Fruit fly (Drosophila melanogaster) whole organism, embryonic: ENCODE results near the gene SrpRbeta.

Experiments used
- Aef1 ChIP-seq: fragments of 200-800 bp; sonication (Bioruptor generic); IDR thresholded peaks from 3 replicates; pipeline ENCODE4 v1.3.6; 2022; ENCODE audit warnings: missing biosample characterization, missing genetic modification characterization
- Atf-2 ChIP-seq: fragments of 200-800 bp; sonication (Bioruptor generic); optimal IDR thresholded peaks from 2 replicates; lab custom pipeline; 2016; ENCODE audit warnings: missing biosample characterization, missing genetic modification characterization
- BEAF-32 ChIP-seq: fragments of 200-800 bp; sonication (Bioruptor generic); optimal IDR thresholded peaks from 3 replicates; lab custom pipeline; 2017; ENCODE audit warnings: missing biosample characterization, missing genetic modification characterization, mild to moderate bottlenecking, moderate library complexity, missing genetic modification reagents
- CG10959 ChIP-seq: fragments of 200-800 bp; sonication (Bioruptor generic); IDR thresholded peaks from 2 replicates; pipeline ENCODE4 v1.3.6; 2022; ENCODE audit warnings: missing biosample characterization, missing genetic modification characterization
- CG11398 ChIP-seq: fragments of 200-800 bp; sonication (Bioruptor generic); optimal IDR thresholded peaks from 2 replicates; lab custom pipeline; 2016; ENCODE audit warnings: missing biosample characterization, missing genetic modification characterization
- CG11560 ChIP-seq: fragments of 200-800 bp; sonication (Bioruptor generic); IDR thresholded peaks from 3 replicates; pipeline ENCODE4 v1.3.6; 2022; ENCODE audit warnings: missing biosample characterization, missing genetic modification characterization
- CG13123 ChIP-seq: fragments of 200-800 bp; sonication (Bioruptor generic); optimal IDR thresholded peaks from 2 replicates; lab custom pipeline; 2016; ENCODE audit warnings: missing biosample characterization, missing genetic modification characterization
- CG13894 ChIP-seq: fragments of 200-800 bp; sonication (Bioruptor generic); optimal IDR thresholded peaks from 3 replicates; lab custom pipeline; 2018; ENCODE audit warnings: missing biosample characterization, mild to moderate bottlenecking, missing genetic modification characterization, moderate library complexity
- CG1603 ChIP-seq: fragments of 200-800 bp; sonication (Bioruptor generic); optimal IDR thresholded peaks from 2 replicates; lab custom pipeline; 2019; ENCODE audit warnings: missing biosample characterization, mild to moderate bottlenecking, missing genetic modification characterization, moderate library complexity
- CG16813 ChIP-seq: fragments of 200-800 bp; sonication (Bioruptor generic); IDR thresholded peaks from 3 replicates; pipeline ENCODE4 v1.3.6; 2022; ENCODE audit warnings: missing biosample characterization, missing genetic modification characterization; ENCODE audit not compliant: partially characterized antibody
- CG16863 ChIP-seq: fragments of 200-800 bp; sonication (Bioruptor generic); optimal IDR thresholded peaks from 3 replicates; lab custom pipeline; 2016; ENCODE audit warnings: missing biosample characterization, missing genetic modification characterization
- CG17568 ChIP-seq: fragments of 200-800 bp; sonication (Bioruptor generic); optimal IDR thresholded peaks from 2 replicates; lab custom pipeline; 2018; ENCODE audit warnings: missing biosample characterization, mild to moderate bottlenecking, missing genetic modification characterization, moderate library complexity
- CG2202 ChIP-seq: fragments of 200-800 bp; sonication (Bioruptor generic); optimal IDR thresholded peaks from 2 replicates; lab custom pipeline; 2018; ENCODE audit warnings: missing biosample characterization, mild to moderate bottlenecking, missing genetic modification characterization
- CG33557 ChIP-seq: fragments of 200-800 bp; sonication (Bioruptor generic); optimal IDR thresholded peaks from 2 replicates; lab custom pipeline; 2019; ENCODE audit warnings: missing biosample characterization, mild to moderate bottlenecking, missing genetic modification characterization, moderate library complexity
- CG3407 ChIP-seq: fragments of 200-800 bp; sonication (Bioruptor generic); optimal IDR thresholded peaks from 2 replicates; lab custom pipeline; 2018; ENCODE audit warnings: missing biosample characterization, mild to moderate bottlenecking, missing genetic modification characterization
- CG3995 ChIP-seq: fragments of 200-800 bp; sonication (Bioruptor generic); optimal IDR thresholded peaks from 3 replicates; lab custom pipeline; 2016; ENCODE audit warnings: missing biosample characterization, missing genetic modification characterization
- CG6175 ChIP-seq: fragments of 200-800 bp; sonication (Bioruptor generic); IDR thresholded peaks from 3 replicates; pipeline ENCODE4 v1.3.6; 2022; ENCODE audit warnings: missing biosample characterization, missing genetic modification characterization
- CG6791 ChIP-seq: fragments of 200-800 bp; sonication (Bioruptor generic); IDR thresholded peaks from 3 replicates; pipeline ENCODE4 v1.3.6; 2022; ENCODE audit warnings: missing biosample characterization, missing genetic modification characterization; ENCODE audit not compliant: partially characterized antibody
- CG7556 ChIP-seq: fragments of 200-800 bp; sonication (Bioruptor generic); optimal IDR thresholded peaks from 2 replicates; lab custom pipeline; 2017; ENCODE audit warnings: missing biosample characterization, mild to moderate bottlenecking, missing genetic modification characterization
- CG7839 ChIP-seq: fragments of 200-800 bp; sonication (Bioruptor generic); optimal IDR thresholded peaks from 3 replicates; lab custom pipeline; 2018; ENCODE audit warnings: missing biosample characterization, mild to moderate bottlenecking, missing genetic modification characterization, moderate library complexity
- CoRest ChIP-seq: fragments of 200-800 bp; sonication (Bioruptor generic); optimal IDR thresholded peaks from 3 replicates; lab custom pipeline; 2018; ENCODE audit warnings: missing biosample characterization, mild to moderate bottlenecking, missing genetic modification characterization, moderate library complexity
- Dbx ChIP-seq: fragments of 200-800 bp; sonication (Bioruptor generic); IDR thresholded peaks from 3 replicates; pipeline ENCODE4 v1.3.6; 2022; ENCODE audit warnings: missing biosample characterization, missing genetic modification characterization
- Eip74EF ChIP-seq, 2 experiments: fragments of 200-800 bp in 1 of 2; fragments of >200 bp in 1 of 2; sonication (Bioruptor generic) in 1 of 2; optimal IDR thresholded peaks; 2 replicates each; lab custom pipeline; 2017 to 2019; ENCODE audit warnings: missing biosample characterization in 2 of 2, missing genetic modification characterization in 2 of 2, mild to moderate bottlenecking in 1 of 2, moderate library complexity in 1 of 2
- H15 ChIP-seq: fragments of 200-800 bp; sonication (Bioruptor generic); IDR thresholded peaks from 3 replicates; pipeline ENCODE4 v1.3.6; 2022; ENCODE audit warnings: missing biosample characterization, missing genetic modification characterization
- Hand ChIP-seq: fragments of 200-800 bp; sonication (Bioruptor generic); optimal IDR thresholded peaks from 2 replicates; lab custom pipeline; 2017; ENCODE audit warnings: mild to moderate bottlenecking, missing biosample characterization, missing genetic modification reagents, missing genetic modification characterization
- Hr3 ChIP-seq: fragments of 200-800 bp; sonication (Bioruptor generic); optimal IDR thresholded peaks from 3 replicates; lab custom pipeline; 2016; ENCODE audit warnings: missing biosample characterization, missing genetic modification characterization
- Hsf ChIP-seq: fragments of 200-800 bp; sonication (Bioruptor generic); optimal IDR thresholded peaks from 3 replicates; lab custom pipeline; 2016; ENCODE audit warnings: missing biosample characterization, missing genetic modification characterization
- Oli ChIP-seq: fragments of 200-800 bp; sonication (Bioruptor generic); optimal IDR thresholded peaks from 2 replicates; lab custom pipeline; 2018; ENCODE audit warnings: missing biosample characterization, mild to moderate bottlenecking, missing genetic modification characterization, moderate library complexity
- Pdp1 ChIP-seq, 2 experiments: fragments of 200-800 bp; sonication (Bioruptor generic); optimal IDR thresholded peaks; 3 replicates each; lab custom pipeline; 2016; ENCODE audit warnings: missing biosample characterization in 2 of 2, missing genetic modification characterization in 2 of 2, mild to moderate bottlenecking in 1 of 2, moderate library complexity in 1 of 2
- Rx ChIP-seq: fragments of 200-800 bp; sonication (Bioruptor generic); IDR thresholded peaks from 2 replicates; pipeline ENCODE4 v1.3.6; 2022; ENCODE audit warnings: missing biosample characterization, missing genetic modification characterization
- Spps ChIP-seq: fragments of 200-800 bp; sonication (Bioruptor generic); optimal IDR thresholded peaks from 2 replicates; lab custom pipeline; 2018; ENCODE audit warnings: missing biosample characterization, mild to moderate bottlenecking, missing genetic modification characterization
- Trl ChIP-seq, 3 experiments: fragments of >200 bp in 2 of 3; fragments of 200-800 bp in 1 of 3; sonication (Bioruptor generic) in 1 of 3; optimal IDR thresholded peaks; 2 replicates in 1 of 3; 3 replicates in 2 of 3; lab custom pipeline; 2016 to 2017; ENCODE audit warnings: missing biosample characterization in 1 of 3, missing genetic modification characterization in 1 of 3
- ab ChIP-seq: fragments of 200-800 bp; sonication (Bioruptor generic); optimal IDR thresholded peaks from 2 replicates; lab custom pipeline; 2016; ENCODE audit warnings: missing biosample characterization, missing genetic modification characterization
- ase ChIP-seq: fragments of 200-800 bp; sonication (Bioruptor generic); IDR thresholded peaks from 3 replicates; pipeline ENCODE4 v1.3.6; 2022; ENCODE audit warnings: missing biosample characterization, missing genetic modification characterization
- cas ChIP-seq: fragments of 200-800 bp; sonication (Bioruptor generic); IDR thresholded peaks from 2 replicates; pipeline ENCODE4 v1.3.6; 2022; ENCODE audit warnings: missing biosample characterization, missing genetic modification characterization
- chm ChIP-seq: fragments of 200-800 bp; sonication (Bioruptor generic); IDR thresholded peaks from 2 replicates; pipeline ENCODE4 v1.3.6; 2022; ENCODE audit warnings: missing biosample characterization, missing genetic modification characterization
- crc ChIP-seq: fragments of 200-800 bp; sonication (Bioruptor generic); optimal IDR thresholded peaks from 2 replicates; lab custom pipeline; 2016; ENCODE audit warnings: missing biosample characterization, missing genetic modification characterization
- ftz-f1 ChIP-seq: fragments of 200-800 bp; sonication (Bioruptor generic); optimal IDR thresholded peaks from 2 replicates; lab custom pipeline; 2016; ENCODE audit warnings: missing biosample characterization, missing genetic modification characterization
- ken ChIP-seq: fragments of 200-800 bp; sonication (Bioruptor generic); IDR thresholded peaks from 3 replicates; pipeline ENCODE4 v1.3.6; 2022; ENCODE audit warnings: missing biosample characterization, missing genetic modification characterization
- lmd ChIP-seq: fragments of 200-800 bp; sonication (Bioruptor generic); IDR thresholded peaks from 2 replicates; pipeline ENCODE4 v1.3.6; 2022; ENCODE audit warnings: missing biosample characterization, missing genetic modification characterization
- nmo ChIP-seq: fragments of 200-800 bp; sonication (Bioruptor generic); optimal IDR thresholded peaks from 2 replicates; lab custom pipeline; 2018; ENCODE audit warnings: missing biosample characterization, mild to moderate bottlenecking, missing genetic modification characterization, moderate library complexity
- pan ChIP-seq, 4 experiments: fragments of >200 bp in 3 of 4; fragments of 200-800 bp in 1 of 4; sonication (Bioruptor generic) in 1 of 4; optimal IDR thresholded peaks in 3 of 4; IDR thresholded peaks in 1 of 4; 2 replicates each; pipeline versions ENCODE4 v1.3.6 to Lab custom; 2017 to 2022; ENCODE audit warnings: missing biosample characterization in 2 of 4, missing genetic modification characterization in 2 of 4, mixed read lengths in 1 of 4
- pita ChIP-seq: fragments of 200-800 bp; sonication (Bioruptor generic); optimal IDR thresholded peaks from 2 replicates; lab custom pipeline; 2017; ENCODE audit warnings: missing biosample characterization, mild to moderate bottlenecking, missing genetic modification characterization
- sc ChIP-seq, 3 experiments: fragments of >200 bp in 2 of 3; fragments of 200-800 bp in 1 of 3; sonication (Bioruptor generic) in 1 of 3; optimal IDR thresholded peaks; 2 replicates in 2 of 3; 3 replicates in 1 of 3; lab custom pipeline; 2017; ENCODE audit warnings: mild to moderate bottlenecking in 1 of 3, missing biosample characterization in 1 of 3, missing genetic modification characterization in 1 of 3, missing genetic modification reagents in 1 of 3
- scrt ChIP-seq: fragments of 200-800 bp; sonication (Bioruptor generic); optimal IDR thresholded peaks from 2 replicates; lab custom pipeline; 2018; ENCODE audit warnings: missing biosample characterization, mild to moderate bottlenecking, missing genetic modification characterization, moderate library complexity
- so ChIP-seq: fragments of 200-800 bp; sonication (Bioruptor generic); IDR thresholded peaks from 3 replicates; pipeline ENCODE4 v1.3.6; 2022; ENCODE audit warnings: missing biosample characterization, missing genetic modification characterization
- tup ChIP-seq: fragments of 200-800 bp; sonication (Bioruptor generic); optimal IDR thresholded peaks from 2 replicates; lab custom pipeline; 2016; ENCODE audit warnings: missing biosample characterization, mild to moderate bottlenecking, missing genetic modification characterization, moderate library complexity

SrpRbeta gene

dm6 chr3L:8700643-8701208 lies 19.3 kb downstream of the SrpRbeta start (continued):
- TF ChIP-seq BEAF-32 (GFP tag; lab: Kevin White, UChicago) (no peak), crc (GFP tag; lab: Kevin White, UChicago) (peak; percentile 73), CG33557 (GFP tag; lab: Kevin White, UChicago) (no peak), Spps (peak; percentile 12), lmd (GFP tag; lab: Robert Waterston, UW) (peak; percentile 82), Eip74EF (GFP tag; optimal IDR thresholded peaks at IDR 0.05; lab: Kevin White, UChicago) (peak in 1 of 2 experiments; percentile 62), CoRest (tag; lab: Kevin White, UChicago) (peak; percentile 90), so (peak; percentile 33; the same call in 1 of the 3 replicates), Pdp1 (GFP tag; optimal IDR thresholded peaks at IDR 0.05; lab: Kevin White, UChicago) (peak; percentile 83 to 85), CG3995 (GFP tag; lab: Kevin White, UChicago) (peak; percentile 9), CG16863 (GFP tag; lab: Kevin White, UChicago) (peak; percentile 74), pan (optimal IDR thresholded peaks at IDR 0.05; lab: Kevin White, UChicago) (no peak), pan (GFP tag; optimal IDR thresholded peaks at IDR 0.05 in 1 of 2, IDR thresholded peaks at IDR 0.05 in 1 of 2) (peak in 1 of 2 experiments; percentile 75), sc (optimal IDR thresholded peaks at IDR 0.05; lab: Kevin White, UChicago) (no peak), sc (GFP tag; optimal IDR thresholded peaks at IDR 0.05; lab: Kevin White, UChicago) (no peak), Rx (peak; percentile 52), CG11560 (tag; lab: Robert Waterston, UW) (peak; percentile 63; the same call in 2 of the 3 replicates), CG1603 (tag; lab: Kevin White, UChicago) (peak; percentile 83), Hand (GFP tag; lab: Kevin White, UChicago) (peak; percentile 74), ken (peak; percentile 60; the same call in 1 of the 3 replicates), CG17568 (GFP tag; lab: Kevin White, UChicago) (peak; percentile 52), CG11398 (GFP tag; lab: Kevin White, UChicago) (peak; percentile 53), pita (GFP tag; lab: Kevin White, UChicago) (no peak), cas (GFP tag; lab: Robert Waterston, UW) (0 out of 2 replicates have a peak, but pooled peaks have one; percentile 15), ftz-f1 (GFP tag; lab: Kevin White, UChicago) (no peak), CG3407 (peak; percentile 34), Trl (optimal IDR thresholded peaks at IDR 0.05; lab: Kevin White, UChicago) (no peak), Trl (GFP tag; optimal IDR thresholded peaks at IDR 0.05; lab: Kevin White, UChicago) (peak; percentile 68), CG13123 (GFP tag; lab: Kevin White, UChicago) (peak; percentile 27), CG2202 (peak; percentile 37), CG6175 (GFP tag; lab: Robert Waterston, UW) (no peak), CG13894 (tag; lab: Kevin White, UChicago) (no peak), Atf-2 (peak; percentile 74), ab (GFP tag; lab: Kevin White, UChicago) (peak; percentile 36), Hr3 (GFP tag; lab: Kevin White, UChicago) (peak; percentile 82), tup (GFP tag; lab: Kevin White, UChicago) (no peak), Oli (tag; lab: Kevin White, UChicago) (peak; percentile 89), CG6791 (no peak), H15 (GFP tag; lab: Robert Waterston, UW) (peak; percentile 45; the same call in 1 of the 3 replicates), nmo (peak; percentile 89), CG7556 (peak; percentile 88), ase (GFP tag; lab: Robert Waterston, UW) (no peak), Dbx (peak; percentile 69; the same call in 2 of the 3 replicates), CG7839 (tag; lab: Kevin White, UChicago) (peak; percentile 90), scrt (GFP tag; lab: Kevin White, UChicago) (peak; percentile 65), Aef1 (peak; percentile 83), CG10959 (GFP tag; lab: Robert Waterston, UW) (peak; percentile 44), CG16813 (GFP tag; lab: Robert Waterston, UW) (no peak), Hsf (peak; percentile 86), chm (GFP tag; lab: Robert Waterston, UW) (no peak; the same call in 1 of the 2 replicates)
